Worm (Caenorhabditis elegans): ENCODE measurements around the gene ugt-54.
A peak's percentile ranks its signal among the peaks of the same experiment; 100 is the strongest.

DNA sequence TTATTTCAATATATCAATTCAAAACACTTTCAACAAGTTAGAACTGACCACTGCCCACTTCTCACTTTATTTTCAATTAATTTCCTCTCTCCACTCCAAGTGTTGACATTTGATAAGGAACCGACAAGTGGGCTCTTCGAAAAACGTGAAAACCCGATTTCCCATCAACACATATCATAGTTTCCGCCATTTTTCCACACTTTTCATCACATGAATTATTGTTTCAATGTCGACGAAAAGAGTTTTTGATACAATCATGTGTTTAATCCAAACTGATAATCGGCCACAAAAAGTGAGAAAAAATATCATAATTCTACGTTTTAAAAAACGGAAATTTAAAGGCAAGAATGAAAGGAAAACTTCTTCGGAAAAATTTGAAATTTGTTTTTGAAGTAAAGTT is 34.2 kb downstream of the ugt-54 start:
- TF ChIP-seq nhr-23 (tag; optimal IDR thresholded peaks at IDR 0.05) (no peak), fkh-2 (tag; optimal IDR thresholded peaks at IDR 0.05) (no peak), ceh-16 (tag; optimal IDR thresholded peaks at IDR 0.05) (no peak), pqm-1 (tag; optimal IDR thresholded peaks at IDR 0.05) (peak; percentile 41), aly-2 (tag; optimal IDR thresholded peaks at IDR 0.05) (no peak), mdl-1 (tag; optimal IDR thresholded peaks at IDR 0.05) (no peak), ama-1 (optimal IDR thresholded peaks at IDR 0.05) (no peak), nhr-11 (tag; optimal IDR thresholded peaks at IDR 0.05) (no peak), mml-1 (tag; optimal IDR thresholded peaks at IDR 0.05) (no peak), fos-1 (tag; optimal IDR thresholded peaks at IDR 0.05) (no peak), nhr-67 (tag; optimal IDR thresholded peaks at IDR 0.05) (no peak), ztf-4 (tag; optimal IDR thresholded peaks at IDR 0.05) (no peak)
